Fruit fly (Drosophila melanogaster) whole organism: ENCODE results near the gene NijB.

Experiments
- CG8478 ChIP-seq: fragments of >200 bp; optimal IDR thresholded peaks from 2 replicates; lab custom pipeline; 2018; ENCODE audit warnings: inconsistent platforms
- Dll ChIP-seq: fragments of >200 bp; optimal IDR thresholded peaks from 2 replicates; lab custom pipeline; 2017
- EcR ChIP-seq, 2 experiments: fragments of >200 bp; optimal IDR thresholded peaks; 2 replicates each; lab custom pipeline; 2017; ENCODE audit warnings: missing biosample characterization in 2 of 2, missing genetic modification characterization in 2 of 2, missing genetic modification reagents in 2 of 2
- pan ChIP-seq: fragments of >200 bp; optimal IDR thresholded peaks from 2 replicates; lab custom pipeline; 2017
- psq ChIP-seq: fragments of >200 bp; optimal IDR thresholded peaks from 2 replicates; lab custom pipeline; 2017
- usp ChIP-seq: fragments of >200 bp; optimal IDR thresholded peaks from 2 replicates; lab custom pipeline; 2017; ENCODE audit warnings: missing biosample characterization, missing genetic modification characterization, mixed read lengths

Gene NijB

dm6 chr3L:18869035-18869826 is 23.0 kb upstream of the NijB start, which contains the start of gene Grx1:
Grx1 (plus strand) TSS chr3L:18869230.
- no peak for TF ChIP-seq Dll (lab: Kevin White, UChicago)

DNA sequence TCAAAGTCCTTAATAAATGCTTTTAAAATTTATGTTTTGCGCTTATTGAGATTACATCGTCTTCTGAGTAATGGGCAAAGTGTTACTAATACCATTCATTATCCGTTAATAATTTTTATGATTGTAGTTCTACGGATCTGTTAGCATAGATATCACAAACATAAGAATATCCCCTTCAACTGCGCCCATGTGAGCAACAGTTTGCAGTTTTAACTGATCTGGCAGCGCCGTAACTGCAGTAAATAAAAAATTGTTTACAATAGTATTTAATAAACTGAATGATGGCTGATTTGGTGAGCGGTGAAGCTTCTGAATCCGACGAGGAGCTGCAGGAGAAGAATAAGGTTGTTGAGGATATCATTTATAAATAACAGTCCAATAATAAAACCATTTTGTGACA is 22.2 kb upstream of the NijB start, which contains the start of gene Blos3:
Blos3 (plus strand) TSS at position 198 of the 400 bp plus-strand sequence.
- no peak for TF ChIP-seq pan (lab: Kevin White, UChicago)
- no peak for TF ChIP-seq CG8478
- no peak for TF ChIP-seq usp (GFP tag; lab: Kevin White, UChicago)
- no peak for TF ChIP-seq psq
- TF ChIP-seq EcR (GFP tag; optimal IDR thresholded peaks at IDR 0.05; lab: Kevin White, UChicago), result no peak
- no peak for TF ChIP-seq Dll (lab: Kevin White, UChicago)

dm6 chr3L:18872440-18872839 is 19.7 kb upstream of the NijB start, which contains the start of the genes Rad9 and Uggt:
Rad9 (minus strand) TSS chr3L:18872553.
Uggt (plus strand) TSS chr3L:18872747.
- TF ChIP-seq Dll (lab: Kevin White, UChicago), result no peak
- TF ChIP-seq usp (GFP tag; lab: Kevin White, UChicago), result no peak
- no peak for TF ChIP-seq pan (lab: Kevin White, UChicago)
- no peak for TF ChIP-seq CG8478
- TF ChIP-seq EcR (GFP tag; optimal IDR thresholded peaks at IDR 0.05; lab: Kevin White, UChicago), result no peak
- TF ChIP-seq psq, result no peak

dm6 chr3L:18881613-18882012 is 10.6 kb upstream of the NijB start:
- no peak for TF ChIP-seq pan (lab: Kevin White, UChicago)
- TF ChIP-seq Dll (lab: Kevin White, UChicago), result no peak
- no peak for TF ChIP-seq CG8478
- no peak for TF ChIP-seq EcR (GFP tag; optimal IDR thresholded peaks at IDR 0.05; lab: Kevin White, UChicago)
- TF ChIP-seq usp (GFP tag; lab: Kevin White, UChicago), result no peak
- TF ChIP-seq psq, result no peak

dm6 chr3L:18889222-18889866 is 2.8 kb upstream of the NijB start:
- TF ChIP-seq pan (lab: Kevin White, UChicago) (no peak), psq (no peak), Dll (lab: Kevin White, UChicago) (no peak), usp (GFP tag; lab: Kevin White, UChicago) (no peak), CG8478 (no peak), EcR (GFP tag; optimal IDR thresholded peaks at IDR 0.05; lab: Kevin White, UChicago) (no peak)

DNA sequence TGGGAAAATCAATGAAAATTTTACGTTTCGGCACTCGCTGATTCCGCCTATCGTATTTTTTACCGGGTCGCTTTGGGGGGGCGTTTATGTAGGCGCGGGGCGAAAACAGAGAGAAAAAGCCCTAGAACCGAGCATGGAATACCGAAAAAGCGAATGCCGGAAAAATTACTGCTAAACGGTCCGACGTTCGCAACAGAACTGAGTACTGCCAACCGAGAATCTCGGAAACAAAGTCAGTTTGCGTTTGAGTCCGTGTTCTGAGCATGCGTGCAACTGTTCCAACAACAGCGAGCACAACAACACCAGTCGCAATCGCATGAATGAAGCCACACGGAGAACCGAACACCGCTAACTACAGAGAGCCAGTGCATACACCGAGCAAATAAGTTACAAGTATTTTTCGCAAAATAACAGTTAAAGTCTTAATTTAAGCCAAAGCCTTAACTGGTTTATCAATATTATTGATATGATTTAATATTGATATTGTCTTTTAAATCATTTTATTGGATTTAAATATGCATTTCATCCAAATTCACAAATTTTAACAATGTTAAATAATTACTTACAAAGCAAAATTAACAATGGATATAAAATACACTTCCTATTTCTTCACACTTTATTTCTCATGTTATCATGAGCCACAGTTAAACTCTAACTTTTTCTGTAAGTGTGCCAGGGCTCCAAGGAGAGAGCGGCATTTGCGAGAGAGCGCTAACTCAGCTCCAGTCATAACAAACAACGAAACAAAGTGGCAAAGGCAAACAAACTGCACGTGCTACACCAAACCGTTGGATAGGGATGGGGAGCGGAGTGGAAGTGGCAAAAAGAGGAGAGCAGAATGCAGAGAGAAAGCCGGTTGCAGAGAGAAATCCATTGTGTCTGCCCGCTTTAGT is 1.7 kb upstream of the NijB start, which contains the start of gene CG3961:
CG3961 (minus strand) TSS at position 201 of the 893 bp plus-strand sequence.
- no peak for TF ChIP-seq EcR (GFP tag; optimal IDR thresholded peaks at IDR 0.05; lab: Kevin White, UChicago)
- TF ChIP-seq psq, result no peak
- TF ChIP-seq usp (GFP tag; lab: Kevin White, UChicago), result no peak
- no peak for TF ChIP-seq CG8478
- no peak for TF ChIP-seq Dll (lab: Kevin White, UChicago)
- TF ChIP-seq pan (lab: Kevin White, UChicago), result no peak

- no peak for TF ChIP-seq CG8478
- no peak for TF ChIP-seq psq
- TF ChIP-seq pan (lab: Kevin White, UChicago), result no peak
- no peak for TF ChIP-seq usp (GFP tag; lab: Kevin White, UChicago)
- no peak for TF ChIP-seq Dll (lab: Kevin White, UChicago)
- no peak for TF ChIP-seq EcR (GFP tag; optimal IDR thresholded peaks at IDR 0.05; lab: Kevin White, UChicago)
Observed at dm6 chr3L:18895079-18895478, 2.9 kb downstream of the NijB start.

- no peak for TF ChIP-seq CG8478
- TF ChIP-seq Dll (lab: Kevin White, UChicago), result no peak
- TF ChIP-seq psq, result no peak
- TF ChIP-seq pan (lab: Kevin White, UChicago), result no peak
- TF ChIP-seq EcR (GFP tag; optimal IDR thresholded peaks at IDR 0.05; lab: Kevin White, UChicago), result no peak
- no peak for TF ChIP-seq usp (GFP tag; lab: Kevin White, UChicago)
Observed at dm6 chr3L:18896297-18896863, 4.2 kb downstream of the NijB start.

DNA sequence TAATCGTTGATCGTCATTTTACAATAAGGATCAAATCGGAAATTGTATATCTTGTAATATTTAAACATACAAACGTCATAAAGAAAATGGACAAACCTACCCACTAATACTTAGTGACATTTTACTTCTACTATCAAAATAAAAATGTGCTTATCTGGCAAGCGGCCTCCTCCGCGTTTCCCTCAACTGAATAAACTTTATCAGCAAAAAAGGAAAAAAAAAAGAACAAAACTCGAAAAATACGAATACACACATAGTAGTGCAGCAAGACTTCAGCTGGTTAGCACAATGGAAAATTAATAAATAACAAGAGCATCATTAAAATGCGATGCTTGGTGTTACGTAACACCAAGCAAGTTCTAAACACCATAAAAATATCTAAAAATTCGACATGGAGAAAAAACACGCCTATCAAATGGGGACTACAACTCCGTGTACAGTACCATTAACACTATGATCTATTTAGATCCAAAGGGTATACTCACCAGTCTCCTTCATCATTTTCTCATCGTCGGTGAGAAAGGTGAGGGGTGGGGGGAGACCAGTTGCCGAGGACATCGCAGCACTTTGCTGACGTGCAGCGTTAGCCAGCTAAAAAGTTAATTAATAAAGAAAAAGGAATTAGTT is 5.4 kb downstream of the NijB start:
- TF ChIP-seq CG8478 (no peak), psq (no peak), EcR (GFP tag; optimal IDR thresholded peaks at IDR 0.05; lab: Kevin White, UChicago) (no peak), Dll (lab: Kevin White, UChicago) (no peak), usp (GFP tag; lab: Kevin White, UChicago) (no peak), pan (lab: Kevin White, UChicago) (no peak)

DNA sequence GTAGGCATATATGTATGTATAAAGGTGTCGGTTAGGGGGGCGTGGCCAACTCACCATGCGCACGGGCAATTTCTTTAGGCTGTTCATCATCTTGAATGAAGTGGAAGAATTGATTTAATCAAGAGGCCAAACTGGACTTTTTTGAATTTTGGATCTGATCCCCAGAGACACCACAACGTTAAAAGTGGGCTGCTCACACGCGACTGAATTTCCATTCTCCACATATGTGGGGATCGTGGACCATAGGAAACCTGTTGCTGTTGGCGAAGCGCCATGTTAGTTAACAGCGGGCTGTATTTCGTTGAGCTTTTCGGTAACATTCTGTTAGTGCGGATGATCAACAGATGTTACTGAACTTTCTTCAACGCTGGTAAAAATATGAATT is 5.9 kb downstream of the NijB start, which contains the start of gene CG3902:
CG3902 (minus strand) TSS at position 208 of the 385 bp plus-strand sequence.
- no peak for TF ChIP-seq EcR (GFP tag; optimal IDR thresholded peaks at IDR 0.05; lab: Kevin White, UChicago)
- no peak for TF ChIP-seq psq
- no peak for TF ChIP-seq Dll (lab: Kevin White, UChicago)
- TF ChIP-seq CG8478, result no peak
- no peak for TF ChIP-seq usp (GFP tag; lab: Kevin White, UChicago)
- no peak for TF ChIP-seq pan (lab: Kevin White, UChicago)
